Fruit fly (Drosophila melanogaster) whole organism, prepupa: ENCODE measurements around the gene BTBD9.
A peak's percentile ranks its signal among the peaks of the same experiment; 100 is the strongest.

Experiments
- CG10631 ChIP-seq: fragments of 200-800 bp; sonication (Bioruptor generic); optimal IDR thresholded peaks from 2 replicates; lab custom pipeline; 2016; ENCODE audit warnings: missing biosample characterization, missing genetic modification characterization
- CG10669 ChIP-seq: fragments of 200-800 bp; sonication (Bioruptor generic); optimal IDR thresholded peaks from 3 replicates; lab custom pipeline; 2018; ENCODE audit warnings: missing biosample characterization, mild to moderate bottlenecking, missing genetic modification characterization, moderate library complexity
- CG11294 ChIP-seq: fragments of 200-800 bp; sonication (Bioruptor generic); IDR thresholded peaks from 2 replicates; pipeline ENCODE4 v1.3.6; 2022; ENCODE audit warnings: missing biosample characterization, missing genetic modification characterization
- CG11762 ChIP-seq: fragments of 200-800 bp; sonication (Bioruptor generic); optimal IDR thresholded peaks from 3 replicates; lab custom pipeline; 2016; ENCODE audit warnings: missing biosample characterization, missing genetic modification characterization; ENCODE audit not compliant: insufficient read depth
- CG11902 ChIP-seq: fragments of 200-800 bp; sonication (Bioruptor generic); optimal IDR thresholded peaks from 3 replicates; lab custom pipeline; 2016; ENCODE audit warnings: missing biosample characterization, missing genetic modification characterization
- CG15336 ChIP-seq: fragments of 200-800 bp; sonication (Bioruptor generic); IDR thresholded peaks from 2 replicates; pipeline ENCODE4 v1.3.6; 2022; ENCODE audit warnings: missing biosample characterization, missing genetic modification characterization
- CG1621 ChIP-seq: fragments of 200-800 bp; sonication (Bioruptor generic); optimal IDR thresholded peaks from 3 replicates; lab custom pipeline; 2018; ENCODE audit warnings: missing biosample characterization, mild to moderate bottlenecking, missing genetic modification characterization
- CG3032 ChIP-seq: fragments of 200-800 bp; optimal IDR thresholded peaks from 2 replicates; lab custom pipeline; 2019; ENCODE audit warnings: missing biosample characterization, mild to moderate bottlenecking, missing genetic modification characterization, moderate library complexity
- CG31627 ChIP-seq: fragments of 200-800 bp; sonication (Bioruptor generic); optimal IDR thresholded peaks from 3 replicates; lab custom pipeline; 2016; ENCODE audit warnings: missing biosample characterization, missing genetic modification characterization
- CG32006 ChIP-seq: fragments of 200-800 bp; sonication (Bioruptor generic); optimal IDR thresholded peaks from 3 replicates; lab custom pipeline; 2017; ENCODE audit warnings: missing biosample characterization, mild to moderate bottlenecking, missing genetic modification characterization
- CG34406 ChIP-seq: fragments of 200-800 bp; sonication (Bioruptor generic); optimal IDR thresholded peaks from 3 replicates; lab custom pipeline; 2016; ENCODE audit warnings: missing biosample characterization, missing genetic modification characterization
- CG6163 ChIP-seq: fragments of 200-800 bp; sonication (Bioruptor generic); IDR thresholded peaks from 3 replicates; pipeline ENCODE4 v1.3.6; 2022; ENCODE audit warnings: missing biosample characterization, missing genetic modification characterization
- CG6276 ChIP-seq: fragments of 200-800 bp; sonication (Bioruptor generic); optimal IDR thresholded peaks from 2 replicates; lab custom pipeline; 2017; ENCODE audit warnings: missing biosample characterization, mild to moderate bottlenecking, missing genetic modification characterization
- CG6808 ChIP-seq: fragments of 200-800 bp; sonication (Bioruptor generic); optimal IDR thresholded peaks from 3 replicates; lab custom pipeline; 2017; ENCODE audit warnings: missing biosample characterization, missing genetic modification characterization, mild to moderate bottlenecking, moderate library complexity, missing genetic modification reagents
- CG6854 ChIP-seq: fragments of 200-800 bp; sonication (Bioruptor generic); optimal IDR thresholded peaks from 2 replicates; lab custom pipeline; 2017; ENCODE audit warnings: missing biosample characterization, mild to moderate bottlenecking, missing genetic modification characterization
- CG7368 ChIP-seq: fragments of 200-800 bp; sonication (Bioruptor generic); optimal IDR thresholded peaks from 3 replicates; lab custom pipeline; 2016; ENCODE audit warnings: missing biosample characterization, missing genetic modification characterization
- CG8119 ChIP-seq: fragments of 200-800 bp; sonication (Bioruptor generic); IDR thresholded peaks from 3 replicates; pipeline ENCODE4 v1.3.6; 2022; ENCODE audit warnings: missing biosample characterization, missing genetic modification characterization
- CG8319 ChIP-seq: fragments of 200-800 bp; sonication (Bioruptor generic); optimal IDR thresholded peaks from 3 replicates; lab custom pipeline; 2016; ENCODE audit warnings: missing biosample characterization, missing genetic modification characterization
- Eip75B ChIP-seq: fragments of 200-800 bp; sonication (Bioruptor generic); optimal IDR thresholded peaks from 3 replicates; lab custom pipeline; 2016; ENCODE audit warnings: missing biosample characterization, missing genetic modification characterization
- Eip93F ChIP-seq: fragments of 200-800 bp; sonication (Bioruptor generic); optimal IDR thresholded peaks from 2 replicates; lab custom pipeline; 2016; ENCODE audit warnings: missing biosample characterization, mild to moderate bottlenecking, missing genetic modification characterization
- Ets21C ChIP-seq: fragments of 200-800 bp; sonication (Bioruptor generic); optimal IDR thresholded peaks from 3 replicates; lab custom pipeline; 2016; ENCODE audit warnings: missing biosample characterization, missing genetic modification characterization
- Ets96B ChIP-seq: fragments of 200-800 bp; optimal IDR thresholded peaks from 2 replicates; lab custom pipeline; 2019; ENCODE audit warnings: missing biosample characterization, mild to moderate bottlenecking, missing genetic modification characterization, moderate library complexity
- Gug ChIP-seq: fragments of 200-800 bp; sonication (Bioruptor generic); IDR thresholded peaks from 2 replicates; pipeline ENCODE4 v1.3.6; 2022; ENCODE audit warnings: missing biosample characterization, missing genetic modification characterization
- Hr38 ChIP-seq: sonication (Bioruptor generic); optimal IDR thresholded peaks from 2 replicates; lab custom pipeline; 2016; ENCODE audit warnings: missing biosample characterization, missing genetic modification characterization
- Hr39 ChIP-seq: fragments of 200-800 bp; sonication (Bioruptor generic); optimal IDR thresholded peaks from 2 replicates; lab custom pipeline; 2016; ENCODE audit warnings: missing biosample characterization, missing genetic modification characterization
- Hr4 ChIP-seq: fragments of 200-800 bp; sonication (Bioruptor generic); optimal IDR thresholded peaks from 3 replicates; lab custom pipeline; 2016; ENCODE audit warnings: missing biosample characterization, missing genetic modification characterization
- Lpt ChIP-seq: fragments of 200-800 bp; sonication (Bioruptor generic); optimal IDR thresholded peaks from 3 replicates; lab custom pipeline; 2016; ENCODE audit warnings: missing biosample characterization, missing genetic modification characterization
- Met ChIP-seq: fragments of 200-800 bp; sonication (Bioruptor generic); optimal IDR thresholded peaks from 3 replicates; lab custom pipeline; 2016; ENCODE audit warnings: missing biosample characterization, missing genetic modification characterization
- OdsH ChIP-seq: fragments of 200-800 bp; sonication (Bioruptor generic); optimal IDR thresholded peaks from 3 replicates; lab custom pipeline; 2016; ENCODE audit warnings: missing biosample characterization, missing genetic modification characterization
- Sox102F ChIP-seq: fragments of 200-800 bp; sonication (Bioruptor generic); optimal IDR thresholded peaks from 2 replicates; lab custom pipeline; 2016; ENCODE audit warnings: missing biosample characterization, mild to moderate bottlenecking, missing genetic modification characterization
- Sox14 ChIP-seq: fragments of 200-800 bp; sonication (Bioruptor generic); optimal IDR thresholded peaks from 3 replicates; lab custom pipeline; 2016; ENCODE audit warnings: missing biosample characterization, missing genetic modification characterization
- Sox15 ChIP-seq: fragments of 200-800 bp; sonication (Bioruptor generic); optimal IDR thresholded peaks from 3 replicates; lab custom pipeline; 2016; ENCODE audit warnings: missing biosample characterization, missing genetic modification characterization
- achi ChIP-seq: fragments of 200-800 bp; sonication (Bioruptor generic); optimal IDR thresholded peaks from 3 replicates; lab custom pipeline; 2016; ENCODE audit warnings: missing biosample characterization, missing genetic modification characterization
- cyc ChIP-seq: fragments of 200-800 bp; sonication (Bioruptor generic); optimal IDR thresholded peaks from 3 replicates; lab custom pipeline; 2016; ENCODE audit warnings: missing biosample characterization, missing genetic modification characterization
- dac ChIP-seq: fragments of 200-800 bp; sonication (Bioruptor generic); optimal IDR thresholded peaks from 2 replicates; lab custom pipeline; 2017; ENCODE audit warnings: missing biosample characterization, mild to moderate bottlenecking, missing genetic modification characterization
- esn ChIP-seq: fragments of 200-800 bp; sonication (Bioruptor generic); optimal IDR thresholded peaks from 2 replicates; lab custom pipeline; 2016; ENCODE audit warnings: missing biosample characterization, mild to moderate bottlenecking, missing genetic modification characterization, moderate library complexity
- fd59A ChIP-seq: fragments of 200-800 bp; sonication (Bioruptor generic); optimal IDR thresholded peaks from 2 replicates; lab custom pipeline; 2017; ENCODE audit warnings: missing biosample characterization, mild to moderate bottlenecking, missing genetic modification characterization, missing genetic modification reagents
- fkh ChIP-seq: fragments of 200-800 bp; sonication (Bioruptor generic); optimal IDR thresholded peaks from 3 replicates; lab custom pipeline; 2017; ENCODE audit warnings: missing biosample characterization, mild to moderate bottlenecking, missing genetic modification characterization, moderate library complexity
- lz ChIP-seq: fragments of 200-800 bp; sonication (Bioruptor generic); optimal IDR thresholded peaks from 3 replicates; lab custom pipeline; 2016; ENCODE audit warnings: missing biosample characterization, missing genetic modification characterization
- salr ChIP-seq, 2 experiments: fragments of 200-800 bp; sonication (Bioruptor generic); optimal IDR thresholded peaks; 3 replicates each; lab custom pipeline; 2016 to 2018; ENCODE audit warnings: missing biosample characterization in 2 of 2, missing genetic modification characterization in 2 of 2, mild to moderate bottlenecking in 1 of 2
- ss ChIP-seq, 2 experiments: fragments of 200-800 bp; sonication (Bioruptor generic); optimal IDR thresholded peaks; 2 replicates in 1 of 2; 3 replicates in 1 of 2; lab custom pipeline; 2017 to 2018; ENCODE audit warnings: mild to moderate bottlenecking in 2 of 2, missing biosample characterization in 2 of 2, missing genetic modification characterization in 2 of 2, moderate library complexity in 1 of 2
- svp ChIP-seq: fragments of 200-800 bp; sonication (Bioruptor generic); peaks from one replicate; lab custom pipeline; 2016; ENCODE audit warnings: missing biosample characterization, missing genetic modification characterization
- topi ChIP-seq: fragments of 200-800 bp; sonication (Bioruptor generic); optimal IDR thresholded peaks from 3 replicates; lab custom pipeline; 2016; ENCODE audit warnings: missing biosample characterization, missing genetic modification characterization
- vri ChIP-seq: fragments of 200-800 bp; sonication (Bioruptor generic); optimal IDR thresholded peaks from 3 replicates; lab custom pipeline; 2016; ENCODE audit warnings: missing biosample characterization, mild to moderate bottlenecking, missing genetic modification characterization

The BTBD9 gene

DNA sequence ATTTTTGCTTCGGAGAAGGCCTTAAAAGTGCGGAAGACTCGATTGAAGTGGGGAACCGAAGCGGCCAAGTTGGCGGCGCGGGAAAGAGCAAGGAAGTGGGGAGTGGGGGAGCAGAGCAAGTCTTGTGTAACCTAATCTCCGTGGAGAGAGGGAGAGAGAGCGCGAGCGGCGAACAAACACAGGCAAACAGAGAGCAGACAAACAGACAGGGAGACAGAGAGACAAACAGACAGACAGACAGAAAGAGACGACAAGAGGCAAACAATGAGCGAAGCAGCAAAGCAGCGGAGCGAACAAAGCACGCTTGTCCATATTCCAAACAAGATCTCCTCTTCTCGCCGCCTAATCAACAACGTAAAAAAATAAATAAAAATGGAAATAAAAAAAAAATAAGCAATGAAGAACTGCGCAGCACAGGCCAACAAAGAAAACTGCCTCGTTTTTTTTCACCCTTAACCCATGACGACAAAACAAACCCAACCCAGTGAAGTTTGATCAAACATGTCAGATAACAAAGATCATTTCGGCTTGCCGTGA lies 29.4 kb upstream of the BTBD9 start (continued):
- TF ChIP-seq CG10669 (GFP tag; lab: Kevin White, UChicago) (no peak), Sox14 (peak; percentile 71), esn (GFP tag; lab: Kevin White, UChicago) (no peak), CG10631 (no peak), CG8119 (GFP tag; lab: Robert Waterston, UW) (peak; percentile 49; the same call in 2 of the 3 replicates), fkh (GFP tag; lab: Kevin White, UChicago) (peak; percentile 82), CG6276 (GFP tag; lab: Kevin White, UChicago) (peak; percentile 40), OdsH (no peak), CG34406 (GFP tag; lab: Kevin White, UChicago) (no peak), CG8319 (GFP tag; lab: Kevin White, UChicago) (no peak), Hr39 (no peak), Eip75B (GFP tag; lab: Kevin White, UChicago) (no peak), CG6808 (GFP tag; lab: Kevin White, UChicago) (peak; percentile 32), CG7368 (GFP tag; lab: Kevin White, UChicago) (no peak), topi (no peak), CG11902 (GFP tag; lab: Kevin White, UChicago) (no peak), Lpt (no peak), fd59A (GFP tag; lab: Kevin White, UChicago) (no peak), CG11762 (GFP tag; lab: Kevin White, UChicago) (no peak)

DNA sequence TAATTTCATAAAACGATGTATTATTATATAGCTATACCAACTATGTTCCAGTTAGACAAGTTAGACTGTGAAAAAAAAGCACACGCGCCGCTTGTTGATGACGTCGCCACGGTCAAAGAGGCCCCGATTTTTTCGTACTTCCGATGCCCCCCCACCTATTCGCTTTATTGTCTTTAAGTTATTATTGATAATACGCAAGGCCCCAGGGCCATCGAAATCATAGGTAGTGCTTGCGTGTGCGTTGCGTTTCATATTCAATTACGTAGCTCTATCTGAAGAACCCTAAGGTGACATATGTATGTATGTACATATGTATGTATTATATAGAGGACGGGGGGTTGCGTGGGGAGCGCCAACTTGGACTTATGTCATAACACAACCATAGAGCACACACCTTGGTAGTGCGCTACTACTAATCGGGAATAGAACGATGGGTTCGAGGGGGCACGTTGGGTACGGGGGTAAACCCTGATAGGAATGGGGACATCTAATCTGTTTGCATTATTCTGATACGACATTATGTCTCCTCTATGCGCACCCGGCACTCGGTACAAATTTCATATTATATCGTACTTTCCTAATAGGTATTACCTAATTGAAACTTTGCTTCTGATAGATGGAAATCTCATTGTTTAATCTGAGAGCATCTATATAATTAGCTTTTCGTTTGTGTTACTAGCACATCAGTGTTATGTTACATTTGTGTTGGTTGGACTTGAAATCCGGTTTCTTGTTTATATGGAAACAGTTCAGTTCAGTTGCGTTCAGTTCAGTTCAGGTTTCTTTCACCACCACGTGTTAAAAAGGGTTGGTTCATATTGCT lies 28.5 kb upstream of the BTBD9 start:
- no peak for TF ChIP-seq CG6808 (GFP tag; lab: Kevin White, UChicago)
- TF ChIP-seq Gug (GFP tag; lab: Robert Waterston, UW), result no peak
- TF ChIP-seq CG6163 (GFP tag; lab: Robert Waterston, UW), result no peak
- no peak for TF ChIP-seq Ets96B (tag; lab: Kevin White, UChicago)
- TF ChIP-seq CG10631, result no peak
- TF ChIP-seq svp (GFP tag; lab: Kevin White, UChicago), result no peak
- peak; percentile 50 for TF ChIP-seq vri (GFP tag; lab: Kevin White, UChicago)
- TF ChIP-seq fkh (GFP tag; lab: Kevin White, UChicago), result peak; percentile 59
- TF ChIP-seq Sox15 (GFP tag; lab: Kevin White, UChicago), result no peak
- TF ChIP-seq Hr39, result no peak
- no peak for TF ChIP-seq Eip93F (GFP tag; lab: Kevin White, UChicago)
- TF ChIP-seq CG11762 (GFP tag; lab: Kevin White, UChicago), result no peak
- no peak for TF ChIP-seq achi (GFP tag; lab: Kevin White, UChicago)
- no peak for TF ChIP-seq Met (GFP tag; lab: Kevin White, UChicago)
- no peak for TF ChIP-seq CG8319 (GFP tag; lab: Kevin White, UChicago)
- TF ChIP-seq Hr4, result no peak

DNA sequence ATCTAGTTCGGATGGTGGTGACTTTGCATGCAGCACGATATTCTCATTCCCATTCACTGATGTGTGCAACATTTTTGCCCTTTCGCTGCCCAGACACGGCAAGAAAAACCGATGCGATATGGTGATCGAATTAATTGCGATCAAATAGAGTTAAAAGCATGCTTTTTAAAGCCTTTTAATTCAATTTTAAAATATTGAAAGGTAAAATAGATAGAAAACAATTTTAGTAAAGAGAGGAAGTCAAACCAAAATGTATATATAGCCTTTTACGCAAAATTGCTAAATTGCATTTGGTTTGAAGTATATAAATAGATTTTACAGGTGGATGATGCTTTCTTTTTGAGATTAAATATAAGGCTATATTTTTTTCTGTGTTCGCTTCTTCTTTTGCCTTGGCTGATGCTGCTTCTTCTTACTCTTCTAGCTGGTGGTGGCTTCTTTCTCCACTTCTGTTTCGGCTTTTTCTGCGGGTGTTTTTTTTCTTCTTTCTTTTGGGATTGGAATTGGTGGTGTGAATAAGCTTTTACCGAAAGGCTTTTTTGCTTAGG lies 27.3 kb upstream of the BTBD9 start:
- TF ChIP-seq Ets21C (GFP tag; lab: Kevin White, UChicago), result no peak
- no peak for TF ChIP-seq Sox14
- no peak for TF ChIP-seq CG1621 (tag; lab: Kevin White, UChicago)
- TF ChIP-seq Sox102F, result no peak
- peak; percentile 39 for TF ChIP-seq CG3032
- no peak for TF ChIP-seq CG31627 (GFP tag; lab: Kevin White, UChicago)
- TF ChIP-seq CG10631, result peak; percentile 25
- no peak for TF ChIP-seq lz (GFP tag; lab: Kevin White, UChicago)
- TF ChIP-seq CG10669 (GFP tag; lab: Kevin White, UChicago), result peak; percentile 17
- TF ChIP-seq topi, result peak; percentile 14
- TF ChIP-seq CG15336, result no peak
- TF ChIP-seq dac (GFP tag; lab: Kevin White, UChicago), result no peak
- TF ChIP-seq svp (GFP tag; lab: Kevin White, UChicago), result peak; percentile 62
- TF ChIP-seq CG8119 (GFP tag; lab: Robert Waterston, UW), result no peak
- TF ChIP-seq CG11294, result no peak
- no peak for TF ChIP-seq esn (GFP tag; lab: Kevin White, UChicago)
- TF ChIP-seq ss (GFP tag; optimal IDR thresholded peaks at IDR 0.05; lab: Kevin White, UChicago), result peak; percentile 41 to 62
- no peak for TF ChIP-seq salr (GFP tag; optimal IDR thresholded peaks at IDR 0.05; lab: Kevin White, UChicago)
- TF ChIP-seq Hr38 (GFP tag; lab: Kevin White, UChicago), result no peak
- TF ChIP-seq CG6854 (GFP tag; lab: Kevin White, UChicago), result no peak
- no peak for TF ChIP-seq cyc (GFP tag; lab: Kevin White, UChicago)
- TF ChIP-seq CG11762 (GFP tag; lab: Kevin White, UChicago), result no peak
- no peak for TF ChIP-seq fkh (GFP tag; lab: Kevin White, UChicago)
- TF ChIP-seq Met (GFP tag; lab: Kevin White, UChicago), result peak; percentile 46
- no peak for TF ChIP-seq CG32006 (GFP tag; lab: Kevin White, UChicago)
- no peak for TF ChIP-seq Hr4
